Worm (Caenorhabditis elegans) whole organism, early embryonic: Measurements from ENCODE around the gene sqt-1.

ENCODE experiments used
- F13C5.2 ChIP-seq: sonication (generic microtip); optimal IDR thresholded peaks from 2 replicates; lab custom pipeline; 2017; ENCODE audit warnings: mild to moderate bottlenecking, missing genetic modification characterization, inconsistent platforms, missing compliant biosample characterization
- ama-1 ChIP-seq: fragments of 150-350 bp; optimal IDR thresholded peaks from 2 replicates; lab custom pipeline; 2014
- ceh-36 ChIP-seq: sonication (generic microtip); optimal IDR thresholded peaks from 2 replicates; lab custom pipeline; 2016; ENCODE audit warnings: missing genetic modification characterization, inconsistent platforms, missing compliant biosample characterization
- hmbx-1 ChIP-seq: sonication (generic microtip); optimal IDR thresholded peaks from 2 replicates; lab custom pipeline; 2016; ENCODE audit warnings: mild to moderate bottlenecking, missing genetic modification characterization, missing compliant biosample characterization
- hnd-1 ChIP-seq: sonication (generic microtip); optimal IDR thresholded peaks from 2 replicates; lab custom pipeline; 2016; ENCODE audit warnings: missing genetic modification characterization, missing compliant biosample characterization

- no peak for TF ChIP-seq hmbx-1
- TF ChIP-seq hnd-1 (tag; lab: Kevin White, UChicago) = no peak
- TF ChIP-seq ceh-36 (tag; lab: Kevin White, UChicago) = no peak
- TF ChIP-seq F13C5.2 (tag; lab: Kevin White, UChicago) = no peak
- TF ChIP-seq ama-1 (lab: Kevin White, UChicago) = no peak
These were observed 3.6 kb downstream of the sqt-1 start for ce11 chrII:11333846-11334638.
